Worm (Caenorhabditis elegans) whole organism, L1 larva: Measurements from ENCODE around the gene F21C10.11.

ENCODE experiments used
- C16A3.4 ChIP-seq: fragments of 150-350 bp; optimal IDR thresholded peaks from 2 replicates; lab custom pipeline; 2014; ENCODE audit warnings: missing biosample characterization, missing genetic modification characterization
- F16B12.6 ChIP-seq: fragments of 150-350 bp; optimal IDR thresholded peaks from 2 replicates; lab custom pipeline; 2014; ENCODE audit warnings: missing biosample characterization, missing genetic modification characterization
- Y116A8C.19 ChIP-seq: sonication (generic microtip); optimal IDR thresholded peaks from 2 replicates; lab custom pipeline; 2016; ENCODE audit warnings: missing compliant biosample characterization, missing genetic modification characterization, borderline replicate concordance
- aha-1 ChIP-seq: fragments of 150-350 bp; optimal IDR thresholded peaks from 2 replicates; lab custom pipeline; 2014; ENCODE audit warnings: missing biosample characterization, missing genetic modification characterization
- alr-1 ChIP-seq: fragments of 200-800 bp; sonication (Bioruptor generic); optimal IDR thresholded peaks from 2 replicates; lab custom pipeline; 2018; ENCODE audit warnings: borderline replicate concordance, mild to moderate bottlenecking, missing genetic modification characterization, missing compliant biosample characterization
- aly-2 ChIP-seq: fragments of 150-350 bp; optimal IDR thresholded peaks from 2 replicates; lab custom pipeline; 2014; ENCODE audit warnings: missing biosample characterization, missing genetic modification characterization
- ama-1 ChIP-seq: fragments of 150-350 bp; optimal IDR thresholded peaks from 2 replicates; lab custom pipeline; 2014
- ceh-63 ChIP-seq: fragments of 200-800 bp; sonication (Bioruptor generic); optimal IDR thresholded peaks from 2 replicates; lab custom pipeline; 2018; ENCODE audit warnings: mild to moderate bottlenecking, missing genetic modification characterization, missing compliant biosample characterization
- ceh-82 ChIP-seq, 3 experiments: fragments of 150-350 bp in 1 of 3; sonication (generic microtip) in 2 of 3; optimal IDR thresholded peaks; 2 replicates each; lab custom pipeline; 2014 to 2017; ENCODE audit warnings: missing biosample characterization in 3 of 3, missing genetic modification characterization in 3 of 3
- ceh-88 ChIP-seq: fragments of 200-800 bp; sonication (Bioruptor generic); IDR thresholded peaks from 2 replicates; pipeline ENCODE4 v1.3.6; 2022; ENCODE audit warnings: missing genetic modification characterization, missing compliant biosample characterization
- ces-1 ChIP-seq: fragments of 150-350 bp; optimal IDR thresholded peaks from 2 replicates; lab custom pipeline; 2014; ENCODE audit warnings: missing biosample characterization, missing genetic modification reagents, missing genetic modification characterization
- dsc-1 ChIP-seq: sonication (generic microtip); optimal IDR thresholded peaks from 2 replicates; lab custom pipeline; 2016; ENCODE audit warnings: mild to moderate bottlenecking, missing genetic modification characterization, missing compliant biosample characterization
- efl-1 ChIP-seq, 4 experiments: fragments of 150-350 bp; optimal IDR thresholded peaks in 3 of 4; peaks in 1 of 4; 1 replicate in 1 of 4; 2 replicates in 3 of 4; lab custom pipeline; 2014; ENCODE audit warnings: missing biosample characterization in 2 of 4, missing genetic modification characterization in 2 of 4, missing genetic modification reagents in 2 of 4
- efl-3 ChIP-seq: fragments of 200-800 bp; sonication (Bioruptor generic); optimal IDR thresholded peaks from 2 replicates; lab custom pipeline; 2018; ENCODE audit warnings: mild to moderate bottlenecking, missing genetic modification characterization, missing compliant biosample characterization
- egl-27 ChIP-seq, 2 experiments: fragments of 150-350 bp in 1 of 2; sonication (generic microtip); optimal IDR thresholded peaks; 3 replicates each; lab custom pipeline; 2017 to 2018; ENCODE audit warnings: missing biosample characterization in 2 of 2, missing genetic modification characterization in 2 of 2, missing genetic modification reagents in 2 of 2
- fkh-4 ChIP-seq: sonication (generic microtip); optimal IDR thresholded peaks from 2 replicates; lab custom pipeline; 2016; ENCODE audit warnings: missing compliant biosample characterization, missing genetic modification characterization, borderline replicate concordance
- fkh-8 ChIP-seq: sonication (generic microtip); optimal IDR thresholded peaks from 2 replicates; lab custom pipeline; 2016; ENCODE audit warnings: mild to moderate bottlenecking, missing genetic modification characterization, missing compliant biosample characterization
- grh-1 ChIP-seq: fragments of 200-800 bp; sonication (Bioruptor generic); IDR thresholded peaks from 2 replicates; pipeline ENCODE4 v1.3.6; 2022; ENCODE audit warnings: missing genetic modification reagents, missing genetic modification characterization, missing compliant biosample characterization
- hlh-17 ChIP-seq: fragments of 200-800 bp; sonication (Bioruptor generic); optimal IDR thresholded peaks from 2 replicates; lab custom pipeline; 2018; ENCODE audit warnings: missing genetic modification characterization, mild to moderate bottlenecking, missing compliant biosample characterization, moderate library complexity, borderline replicate concordance
- hlh-4 ChIP-seq: sonication (generic microtip); optimal IDR thresholded peaks from 2 replicates; lab custom pipeline; 2016; ENCODE audit warnings: mild to moderate bottlenecking, missing genetic modification characterization, missing compliant biosample characterization
- hpl-2 ChIP-seq: fragments of 150-350 bp; optimal IDR thresholded peaks from 2 replicates; lab custom pipeline; 2014; ENCODE audit warnings: missing biosample characterization, missing genetic modification reagents, missing genetic modification characterization
- isw-1 ChIP-seq: fragments of 200-800 bp; sonication (Bioruptor generic); IDR thresholded peaks from 2 replicates; pipeline ENCODE4 v1.3.6; 2022; ENCODE audit warnings: missing genetic modification characterization, missing compliant biosample characterization
- jun-1 ChIP-seq: fragments of 150-350 bp; optimal IDR thresholded peaks from 2 replicates; lab custom pipeline; 2014; ENCODE audit warnings: missing biosample characterization, missing genetic modification reagents, missing genetic modification characterization
- lin-14 ChIP-seq: fragments of 200-800 bp; sonication (Bioruptor generic); optimal IDR thresholded peaks from 2 replicates; lab custom pipeline; 2018; ENCODE audit warnings: mild to moderate bottlenecking, missing genetic modification characterization, moderate library complexity, missing compliant biosample characterization
- lin-39 ChIP-seq: fragments of 150-350 bp; optimal IDR thresholded peaks from 2 replicates; lab custom pipeline; 2014; ENCODE audit warnings: missing biosample characterization, missing genetic modification reagents, missing genetic modification characterization
- lir-3 ChIP-seq: sonication (generic microtip); optimal IDR thresholded peaks from 2 replicates; lab custom pipeline; 2016; ENCODE audit warnings: mild to moderate bottlenecking, missing genetic modification characterization, moderate library complexity, missing compliant biosample characterization; ENCODE audit not compliant: poor library complexity
- lsy-2 ChIP-seq, 2 experiments: fragments of 150-350 bp; optimal IDR thresholded peaks; 2 replicates each; lab custom pipeline; 2014; ENCODE audit warnings: missing biosample characterization in 2 of 2, missing genetic modification characterization in 2 of 2
- mab-9 ChIP-seq: fragments of 200-800 bp; sonication (Bioruptor generic); IDR thresholded peaks from 2 replicates; pipeline ENCODE4 v1.3.6; 2022; ENCODE audit warnings: missing genetic modification reagents, missing genetic modification characterization, missing compliant biosample characterization
- mdl-1 ChIP-seq, 2 experiments: fragments of 150-350 bp; optimal IDR thresholded peaks; 2 replicates each; lab custom pipeline; 2014 to 2017; ENCODE audit warnings: missing biosample characterization in 2 of 2, missing genetic modification characterization in 2 of 2, inconsistent platforms in 1 of 2
- mef-2 ChIP-seq: fragments of 150-350 bp; optimal IDR thresholded peaks from 2 replicates; lab custom pipeline; 2014; ENCODE audit warnings: missing biosample characterization, missing genetic modification characterization
- nhr-11 ChIP-seq: fragments of 150-350 bp; optimal IDR thresholded peaks from 2 replicates; lab custom pipeline; 2014; ENCODE audit warnings: missing biosample characterization, missing genetic modification characterization
- nhr-19 ChIP-seq: fragments of 200-800 bp; sonication (Bioruptor generic); conservative IDR thresholded peaks from 2 replicates; pipeline ENCODE4 v1.3.6; 2022; ENCODE audit warnings: missing genetic modification characterization, missing compliant biosample characterization
- nhr-20 ChIP-seq: sonication (generic microtip); optimal IDR thresholded peaks from 2 replicates; lab custom pipeline; 2016; ENCODE audit warnings: mild to moderate bottlenecking, missing genetic modification characterization, missing compliant biosample characterization
- nhr-28 ChIP-seq: fragments of 150-350 bp; optimal IDR thresholded peaks from 2 replicates; lab custom pipeline; 2014; ENCODE audit warnings: missing biosample characterization, missing genetic modification characterization
- nhr-71 ChIP-seq: sonication (generic microtip); optimal IDR thresholded peaks from 2 replicates; lab custom pipeline; 2016; ENCODE audit warnings: mild to moderate bottlenecking, missing genetic modification characterization, moderate library complexity, missing compliant biosample characterization
- nhr-84 ChIP-seq: sonication (generic microtip); optimal IDR thresholded peaks from 2 replicates; lab custom pipeline; 2017; ENCODE audit warnings: missing biosample characterization, missing genetic modification characterization
- nhr-85 ChIP-seq: sonication (generic microtip); peaks from one replicate; lab custom pipeline; 2016; ENCODE audit warnings: missing genetic modification characterization, inconsistent platforms, missing compliant biosample characterization
- pax-3 ChIP-seq: fragments of 200-800 bp; sonication (Bioruptor generic); optimal IDR thresholded peaks from 2 replicates; lab custom pipeline; 2018; ENCODE audit warnings: mild to moderate bottlenecking, missing genetic modification characterization, moderate library complexity, missing compliant biosample characterization
- pqm-1 ChIP-seq: sonication (generic microtip); optimal IDR thresholded peaks from 3 replicates; lab custom pipeline; 2017; ENCODE audit warnings: missing biosample characterization, missing genetic modification characterization
- rnt-1 ChIP-seq: sonication (generic microtip); optimal IDR thresholded peaks from 2 replicates; lab custom pipeline; 2016; ENCODE audit warnings: mild to moderate bottlenecking, missing genetic modification characterization, moderate library complexity, missing compliant biosample characterization
- skn-1 ChIP-seq: fragments of 150-350 bp; optimal IDR thresholded peaks from 2 replicates; lab custom pipeline; 2014; ENCODE audit warnings: missing biosample characterization, missing genetic modification characterization
- snpc-4 ChIP-seq: fragments of 150-350 bp; optimal IDR thresholded peaks from 2 replicates; lab custom pipeline; 2014; ENCODE audit warnings: missing biosample characterization, missing genetic modification characterization
- snu-23 ChIP-seq: sonication (generic microtip); optimal IDR thresholded peaks from 2 replicates; lab custom pipeline; 2016; ENCODE audit warnings: missing genetic modification characterization, missing compliant biosample characterization
- sox-4 ChIP-seq: sonication (generic microtip); optimal IDR thresholded peaks from 2 replicates; lab custom pipeline; 2016; ENCODE audit warnings: missing genetic modification characterization, missing compliant biosample characterization
- sup-37 ChIP-seq: fragments of 200-800 bp; sonication (Bioruptor generic); optimal IDR thresholded peaks from 2 replicates; lab custom pipeline; 2018; ENCODE audit warnings: mild to moderate bottlenecking, missing genetic modification characterization, missing compliant biosample characterization
- swsn-7 ChIP-seq: sonication (generic microtip); optimal IDR thresholded peaks from 2 replicates; lab custom pipeline; 2016; ENCODE audit warnings: missing genetic modification characterization, missing compliant biosample characterization
- tlp-1 ChIP-seq: fragments of 150-350 bp; optimal IDR thresholded peaks from 2 replicates; lab custom pipeline; 2014; ENCODE audit warnings: missing biosample characterization, missing genetic modification characterization
- unc-130 ChIP-seq: fragments of 150-350 bp; optimal IDR thresholded peaks from 2 replicates; lab custom pipeline; 2017; ENCODE audit warnings: missing biosample characterization, missing genetic modification characterization, inconsistent platforms
- unc-62 ChIP-seq: fragments of 150-350 bp; optimal IDR thresholded peaks from 2 replicates; lab custom pipeline; 2014; ENCODE audit warnings: missing biosample characterization, missing genetic modification reagents, missing genetic modification characterization
- unc-86 ChIP-seq: sonication (generic microtip); optimal IDR thresholded peaks from 2 replicates; lab custom pipeline; 2016; ENCODE audit warnings: missing genetic modification characterization, missing compliant biosample characterization
- vab-15 ChIP-seq: sonication (generic microtip); optimal IDR thresholded peaks from 2 replicates; lab custom pipeline; 2017; ENCODE audit warnings: missing genotype, mild to moderate bottlenecking, missing genetic modification characterization, missing compliant biosample characterization
- ztf-11 ChIP-seq, 2 experiments: sonication (generic microtip); optimal IDR thresholded peaks; 2 replicates each; lab custom pipeline; 2016 to 2017; ENCODE audit warnings: missing genetic modification characterization in 2 of 2, missing biosample characterization in 1 of 2, missing compliant biosample characterization in 1 of 2
- ztf-4 ChIP-seq: fragments of 150-350 bp; optimal IDR thresholded peaks from 2 replicates; lab custom pipeline; 2014; ENCODE audit warnings: missing biosample characterization, missing genetic modification characterization

The F21C10.11 gene

ce11 chrV:9128562-9128961, 5.3 kb downstream of the F21C10.11 start (continued):
- TF ChIP-seq fkh-4 (tag; lab: Kevin White, UChicago) (no peak), grh-1 (GFP tag; lab: Robert Waterston, UW) (no peak), vab-15 (tag; lab: Kevin White, UChicago) (no peak), nhr-85 (tag; lab: Kevin White, UChicago) (no peak), unc-130 (no peak), nhr-28 (tag; lab: Kevin White, UChicago) (no peak), mab-9 (GFP tag; lab: Robert Waterston, UW) (no peak), snu-23 (GFP tag; lab: Kevin White, UChicago) (peak; percentile 54), hpl-2 (GFP tag; lab: Kevin White, UChicago) (no peak), egl-27 (tag; optimal IDR thresholded peaks at IDR 0.05; lab: Kevin White, UChicago) (no peak), pqm-1 (no peak), ceh-63 (GFP tag; lab: Kevin White, UChicago) (no peak), aly-2 (no peak), pax-3 (peak; percentile 77), nhr-71 (tag; lab: Kevin White, UChicago) (peak; percentile 94), ceh-82 (tag; optimal IDR thresholded peaks at IDR 0.05; lab: Kevin White, UChicago) (peak; percentile 6 to 54 (median 43)), mef-2 (tag; lab: Kevin White, UChicago) (peak; percentile 87), mdl-1 (tag; optimal IDR thresholded peaks at IDR 0.05; lab: Kevin White, UChicago) (peak in 1 of 2 experiments; percentile 35), nhr-19 (peak; percentile 22; the same call in 1 of the 2 replicates), nhr-11 (tag; lab: Kevin White, UChicago) (peak; percentile 78), dsc-1 (tag; lab: Kevin White, UChicago) (peak; percentile 84), hlh-17 (GFP tag; lab: Kevin White, UChicago) (no peak), alr-1 (tag; lab: Kevin White, UChicago) (no peak), ama-1 (no peak), skn-1 (tag; lab: Kevin White, UChicago) (peak; percentile 11), F16B12.6 (tag; lab: Kevin White, UChicago) (no peak), tlp-1 (tag; lab: Kevin White, UChicago) (no peak), lin-39 (tag; lab: Kevin White, UChicago) (no peak), nhr-20 (peak; percentile 72), C16A3.4 (tag; lab: Kevin White, UChicago) (no peak), ztf-4 (peak; percentile 38), lsy-2 (tag; optimal IDR thresholded peaks at IDR 0.05; lab: Kevin White, UChicago) (peak in 1 of 2 experiments; percentile 61), Y116A8C.19 (tag; lab: Kevin White, UChicago) (no peak), ceh-88 (no peak), ces-1 (GFP tag; lab: Kevin White, UChicago) (no peak), snpc-4 (tag; lab: Kevin White, UChicago) (peak; percentile 22), sup-37 (GFP tag; lab: Kevin White, UChicago) (no peak), rnt-1 (tag; lab: Kevin White, UChicago) (peak; percentile 55), unc-62 (GFP tag; lab: Kevin White, UChicago) (no peak), lin-14 (GFP tag; lab: Kevin White, UChicago) (peak; percentile 93), sox-4 (peak; percentile 77), efl-3 (no peak), hlh-4 (tag; lab: Kevin White, UChicago) (peak; percentile 24), swsn-7 (tag; lab: Kevin White, UChicago) (peak; percentile 65), aha-1 (tag; lab: Kevin White, UChicago) (no peak), ztf-11 (tag; optimal IDR thresholded peaks at IDR 0.05; lab: Kevin White, UChicago) (no peak), isw-1 (GFP tag; lab: Robert Waterston, UW) (peak; percentile 25; the same call in 1 of the 2 replicates), jun-1 (tag; lab: Kevin White, UChicago) (peak; percentile 40), fkh-8 (tag; lab: Kevin White, UChicago) (peak; percentile 99), efl-1 (optimal IDR thresholded peaks at IDR 0.05; lab: Kevin White, UChicago) (peak; percentile 40 to 46), efl-1 (GFP tag; optimal IDR thresholded peaks at IDR 0.05 in 1 of 2; lab: Kevin White, UChicago) (peak; percentile 25 to 89), lir-3 (tag; lab: Kevin White, UChicago) (no peak), nhr-84 (no peak), unc-86 (peak; percentile 91)
